Fruit fly (Drosophila melanogaster): ENCODE data around the gene Nazo.

- TF ChIP-seq tai (GFP tag; optimal IDR thresholded peaks at IDR 0.05): no peak
- TF ChIP-seq OdsH (GFP tag; optimal IDR thresholded peaks at IDR 0.05): no peak
- no peak for TF ChIP-seq Dfd (GFP tag; optimal IDR thresholded peaks at IDR 0.05)
- no peak for TF ChIP-seq ey (GFP tag; optimal IDR thresholded peaks at IDR 0.05)
Measured at dm6 chr3R:8269740-8270139, 17.9 kb upstream of the Nazo start, which contains the start of gene CG9630.
